Fruit fly (Drosophila melanogaster) whole organism, wandering third instar larva: ENCODE measurements around the gene CG3808.
A peak's percentile ranks its signal among the peaks of the same experiment; 100 is the strongest.

Experiments used
- Abd-B ChIP-seq: fragments of >200 bp; optimal IDR thresholded peaks from 2 replicates; lab custom pipeline; 2017; ENCODE audit warnings: missing biosample characterization, missing genetic modification characterization
- CG32264 ChIP-seq: fragments of 200-800 bp; sonication (Bioruptor generic); optimal IDR thresholded peaks from 2 replicates; lab custom pipeline; 2016; ENCODE audit warnings: missing biosample characterization, missing genetic modification characterization
- CG9705 ChIP-seq: fragments of 200-800 bp; sonication (Bioruptor generic); optimal IDR thresholded peaks from 2 replicates; lab custom pipeline; 2018; ENCODE audit warnings: missing biosample characterization, mild to moderate bottlenecking, missing genetic modification characterization
- CrebA ChIP-seq: fragments of 200-800 bp; sonication (Bioruptor generic); optimal IDR thresholded peaks from 2 replicates; lab custom pipeline; 2016; ENCODE audit warnings: missing biosample characterization, mild to moderate bottlenecking, missing genetic modification characterization, borderline replicate concordance
- Dfd ChIP-seq: fragments of >200 bp; optimal IDR thresholded peaks from 2 replicates; lab custom pipeline; 2017; ENCODE audit warnings: missing biosample characterization, missing genetic modification characterization
- Dif ChIP-seq: fragments of 200-275, 200-300 bp; sonication (Bioruptor generic); optimal IDR thresholded peaks from 2 replicates; lab custom pipeline; 2018; ENCODE audit warnings: missing biosample characterization, missing genetic modification characterization; ENCODE audit not compliant: partially characterized antibody
- HLH106 ChIP-seq: fragments of 200-800 bp; optimal IDR thresholded peaks from 3 replicates; lab custom pipeline; 2019; ENCODE audit warnings: missing biosample characterization, mild to moderate bottlenecking, missing genetic modification characterization, moderate library complexity
- Hnf4 ChIP-seq: fragments of 200-800 bp; sonication (Bioruptor generic); optimal IDR thresholded peaks from 2 replicates; lab custom pipeline; 2016; ENCODE audit warnings: missing biosample characterization, mild to moderate bottlenecking, missing genetic modification characterization
- Hr78 ChIP-seq: fragments of >200 bp; optimal IDR thresholded peaks from 2 replicates; lab custom pipeline; 2017; ENCODE audit warnings: missing biosample characterization, missing genetic modification characterization
- Hr83 ChIP-seq: fragments of 200-300 bp; sonication (Bioruptor generic); optimal IDR thresholded peaks from 2 replicates; lab custom pipeline; 2016; ENCODE audit warnings: missing biosample characterization, mild to moderate bottlenecking, missing genetic modification characterization, moderate library complexity; ENCODE audit not compliant: poor library complexity, severe bottlenecking
- Jra ChIP-seq: sonication (Bioruptor generic); optimal IDR thresholded peaks from 2 replicates; lab custom pipeline; 2016; ENCODE audit warnings: missing biosample characterization, missing genetic modification characterization
- Mio ChIP-seq: sonication (Bioruptor generic); optimal IDR thresholded peaks from 2 replicates; lab custom pipeline; 2016; ENCODE audit warnings: missing biosample characterization, missing genetic modification characterization
- Myc ChIP-seq: fragments of >200 bp; optimal IDR thresholded peaks from 2 replicates; lab custom pipeline; 2017
- N ChIP-seq: fragments of >200 bp; optimal IDR thresholded peaks from 2 replicates; lab custom pipeline; 2018; ENCODE audit warnings: missing biosample characterization, missing external identifiers, missing genetic modification characterization
- OdsH ChIP-seq: fragments of 200-800 bp; sonication (Bioruptor generic); optimal IDR thresholded peaks from 2 replicates; lab custom pipeline; 2016; ENCODE audit warnings: missing biosample characterization, mild to moderate bottlenecking, missing genetic modification characterization
- Rel ChIP-seq, 2 experiments: fragments of 200-800 bp; sonication (Bioruptor generic) in 1 of 2; optimal IDR thresholded peaks; 2 replicates in 1 of 2; 3 replicates in 1 of 2; lab custom pipeline; 2016 to 2019; ENCODE audit warnings: mild to moderate bottlenecking in 2 of 2, missing biosample characterization in 2 of 2, missing genetic modification characterization in 2 of 2, moderate library complexity in 1 of 2
- Sp1 ChIP-seq: fragments of 200-800 bp; sonication (Bioruptor generic); optimal IDR thresholded peaks from 3 replicates; lab custom pipeline; 2019; ENCODE audit warnings: missing biosample characterization, mild to moderate bottlenecking, missing genetic modification characterization, moderate library complexity
- Vsx2 ChIP-seq: fragments of 200-300, 225-300 bp; sonication (Bioruptor generic); optimal IDR thresholded peaks from 2 replicates; lab custom pipeline; 2018; ENCODE audit warnings: missing biosample characterization, missing genetic modification characterization; ENCODE audit not compliant: partially characterized antibody
- br ChIP-seq: fragments of 200-800 bp; sonication (Bioruptor generic); optimal IDR thresholded peaks from 2 replicates; lab custom pipeline; 2016; ENCODE audit warnings: missing biosample characterization, missing genetic modification characterization
- brk ChIP-seq: fragments of 200-800 bp; sonication (Bioruptor generic); optimal IDR thresholded peaks from 2 replicates; lab custom pipeline; 2016; ENCODE audit warnings: missing biosample characterization, mild to moderate bottlenecking, missing genetic modification characterization
- dl ChIP-seq, 2 experiments: fragments of 175-275, 200-275 bp in 1 of 2; fragments of 200-275 bp in 1 of 2; sonication (Bioruptor generic); optimal IDR thresholded peaks; lab custom pipeline; 2018; ENCODE audit warnings: mild to moderate bottlenecking in 2 of 2, missing biosample characterization in 2 of 2, missing genetic modification characterization in 2 of 2, moderate library complexity in 2 of 2; ENCODE audit not compliant: partially characterized antibody in 2 of 2, insufficient read depth in 1 of 2
- dmrt93B ChIP-seq: fragments of 200-800 bp; sonication (Bioruptor generic); optimal IDR thresholded peaks from 2 replicates; lab custom pipeline; 2018; ENCODE audit warnings: missing biosample characterization, mild to moderate bottlenecking, missing genetic modification characterization
- dsf ChIP-seq: sonication (Bioruptor generic); optimal IDR thresholded peaks from 2 replicates; lab custom pipeline; 2016; ENCODE audit warnings: missing biosample characterization, missing genetic modification characterization, borderline replicate concordance
- ey ChIP-seq: fragments of 200-800 bp; sonication (Bioruptor generic); optimal IDR thresholded peaks from 2 replicates; lab custom pipeline; 2016; ENCODE audit warnings: missing biosample characterization, missing genetic modification characterization
- foxo ChIP-seq, 2 experiments: fragments of 200-800 bp; sonication (Bioruptor generic); optimal IDR thresholded peaks; 2 replicates in 1 of 2; 3 replicates in 1 of 2; lab custom pipeline; 2016 to 2017; ENCODE audit warnings: missing biosample characterization in 2 of 2, missing genetic modification characterization in 2 of 2
- fru ChIP-seq: fragments of 200-800 bp; sonication (Bioruptor generic); optimal IDR thresholded peaks from 3 replicates; lab custom pipeline; 2016; ENCODE audit warnings: missing biosample characterization, mild to moderate bottlenecking, missing genetic modification characterization
- h ChIP-seq: fragments of 200-800 bp; sonication (Bioruptor generic); optimal IDR thresholded peaks from 3 replicates; lab custom pipeline; 2016; ENCODE audit warnings: missing biosample characterization, mild to moderate bottlenecking, missing genetic modification characterization
- lola ChIP-seq: fragments of >200 bp; optimal IDR thresholded peaks from 2 replicates; lab custom pipeline; 2017; ENCODE audit warnings: missing biosample characterization, missing genetic modification characterization
- psq ChIP-seq: fragments of 200-800 bp; sonication (Bioruptor generic); optimal IDR thresholded peaks from 3 replicates; lab custom pipeline; 2017; ENCODE audit warnings: missing biosample characterization, mild to moderate bottlenecking, missing genetic modification characterization, moderate library complexity
- rgr ChIP-seq: fragments of 200-800 bp; sonication (Bioruptor generic); optimal IDR thresholded peaks from 3 replicates; lab custom pipeline; 2016; ENCODE audit warnings: missing biosample characterization, mild to moderate bottlenecking, missing genetic modification characterization
- sage ChIP-seq: fragments of 200-800 bp; sonication (Bioruptor generic); optimal IDR thresholded peaks from 2 replicates; lab custom pipeline; 2016; ENCODE audit warnings: missing biosample characterization, mild to moderate bottlenecking, missing genetic modification characterization
- tai ChIP-seq: sonication (Bioruptor generic); optimal IDR thresholded peaks from 2 replicates; lab custom pipeline; 2016; ENCODE audit warnings: missing biosample characterization, missing genetic modification characterization
- usp ChIP-seq: fragments of >200 bp; optimal IDR thresholded peaks from 2 replicates; lab custom pipeline; 2017; ENCODE audit warnings: missing biosample characterization, missing genetic modification characterization
- woc ChIP-seq: sonication (Bioruptor generic); optimal IDR thresholded peaks from 2 replicates; lab custom pipeline; 2016; ENCODE audit warnings: missing biosample characterization, mild to moderate bottlenecking, missing genetic modification characterization

CG3808 gene

dm6 chr3L:19048761-19049160 lies 48.4 kb upstream of the CG3808 start:
- TF ChIP-seq sage (GFP tag; lab: Kevin White, UChicago) = no peak
- TF ChIP-seq foxo (GFP tag; optimal IDR thresholded peaks at IDR 0.05; lab: Kevin White, UChicago) = no peak

DNA sequence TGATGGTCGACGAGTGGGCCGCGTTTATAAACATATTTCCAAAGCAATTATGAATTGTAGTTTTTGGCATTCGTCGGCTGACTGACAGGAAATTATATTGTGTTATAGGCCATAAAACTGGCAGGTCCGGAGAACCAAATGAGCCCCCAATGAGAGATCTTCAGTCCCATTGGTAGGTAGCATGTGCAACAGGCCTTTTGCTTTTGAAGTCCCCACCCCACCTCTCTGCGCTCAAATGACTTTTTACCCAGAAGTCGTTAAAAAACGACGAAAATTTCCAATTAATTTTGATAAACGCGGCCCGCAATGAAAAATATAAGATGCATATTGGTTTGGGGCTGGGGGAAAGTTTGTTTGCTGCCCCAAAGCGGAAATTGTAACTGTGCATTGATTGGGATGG lies 47.8 kb upstream of the CG3808 start:
- no peak for TF ChIP-seq HLH106 (tag; lab: Kevin White, UChicago)
- TF ChIP-seq dmrt93B (GFP tag; lab: Kevin White, UChicago) = no peak
- no peak for TF ChIP-seq Sp1 (GFP tag; lab: Kevin White, UChicago)
- TF ChIP-seq Mio = no peak
- TF ChIP-seq br (GFP tag; lab: Kevin White, UChicago) = no peak
- TF ChIP-seq Hr78 (GFP tag; lab: Kevin White, UChicago) = no peak
- no peak for TF ChIP-seq sage (GFP tag; lab: Kevin White, UChicago)
- TF ChIP-seq Hnf4 (GFP tag; lab: Kevin White, UChicago) = no peak

- peak; percentile 89 for TF ChIP-seq HLH106 (tag; lab: Kevin White, UChicago)
- TF ChIP-seq OdsH = peak; percentile 84
- TF ChIP-seq dsf (GFP tag; lab: Kevin White, UChicago) = no peak
- TF ChIP-seq Hnf4 (GFP tag; lab: Kevin White, UChicago) = peak; percentile 32
- TF ChIP-seq CG9705 (GFP tag; lab: Kevin White, UChicago) = peak; percentile 59
- TF ChIP-seq br (GFP tag; lab: Kevin White, UChicago) = peak; percentile 68
- no peak for TF ChIP-seq Rel (GFP tag; optimal IDR thresholded peaks at IDR 0.05; lab: Kevin White, UChicago)
- peak; percentile 36 for TF ChIP-seq Rel (tag; optimal IDR thresholded peaks at IDR 0.05; lab: Kevin White, UChicago)
- no peak for TF ChIP-seq Hr83 (GFP tag; lab: Kevin White, UChicago)
- TF ChIP-seq CrebA (GFP tag; lab: Kevin White, UChicago) = no peak
- TF ChIP-seq Hr78 (GFP tag; lab: Kevin White, UChicago) = no peak
- peak; percentile 31 for TF ChIP-seq CG32264 (GFP tag; lab: Kevin White, UChicago)
- TF ChIP-seq Myc = no peak
- no peak for TF ChIP-seq lola (GFP tag; lab: Kevin White, UChicago)
- peak; percentile 73 for TF ChIP-seq ey (GFP tag; lab: Kevin White, UChicago)
- peak; percentile 58 for TF ChIP-seq brk (GFP tag; lab: Kevin White, UChicago)
- peak; percentile 74 for TF ChIP-seq dmrt93B (GFP tag; lab: Kevin White, UChicago)
- TF ChIP-seq dl (GFP tag; optimal IDR thresholded peaks at IDR 0.05; lab: Kevin White, UChicago; ENCODE audit: insufficient read depth in 1 of 2, partially characterized antibody in 2 of 2) = no peak
- TF ChIP-seq sage (GFP tag; lab: Kevin White, UChicago) = peak; percentile 59
- no peak for TF ChIP-seq usp (GFP tag; lab: Kevin White, UChicago)
- TF ChIP-seq Abd-B (GFP tag; lab: Kevin White, UChicago) = no peak
- no peak for TF ChIP-seq Dfd (GFP tag; lab: Kevin White, UChicago)
- TF ChIP-seq psq (GFP tag; lab: Kevin White, UChicago) = peak; percentile 87
- TF ChIP-seq rgr (GFP tag; lab: Kevin White, UChicago) = peak; percentile 77
- peak; percentile 85 for TF ChIP-seq fru (GFP tag; lab: Kevin White, UChicago)
- no peak for TF ChIP-seq Dif (GFP tag; lab: Kevin White, UChicago)
- TF ChIP-seq woc (GFP tag; lab: Kevin White, UChicago) = peak; percentile 74
- TF ChIP-seq Sp1 (GFP tag; lab: Kevin White, UChicago) = peak; percentile 94
- TF ChIP-seq h (GFP tag; lab: Kevin White, UChicago) = peak; percentile 87
- peak; percentile 17 for TF ChIP-seq Vsx2
- TF ChIP-seq Jra (GFP tag; lab: Kevin White, UChicago) = peak; percentile 40
- peak; percentile 63 for TF ChIP-seq tai
- TF ChIP-seq foxo (GFP tag; optimal IDR thresholded peaks at IDR 0.05; lab: Kevin White, UChicago) = peak in 1 of 2 experiments; percentile 89
- no peak for TF ChIP-seq N (GFP tag; lab: Kevin White, UChicago)
Measured at dm6 chr3L:19046389-19047042, 46.1 kb upstream of the CG3808 start.
